Worm (Caenorhabditis elegans) whole organism, mixed stage, embryonic: ENCODE data around the gene rdl-1.
A peak's percentile ranks its signal among the peaks of the same experiment; 100 is the strongest.

Experiments
- M03D4.4 ChIP-seq: sonication (generic microtip); optimal IDR thresholded peaks from 2 replicates; lab custom pipeline; 2017; ENCODE audit warnings: mild to moderate bottlenecking, missing genetic modification characterization, missing compliant biosample characterization
- bed-3 ChIP-seq: fragments of 200-800 bp; sonication (Bioruptor generic); optimal IDR thresholded peaks from 3 replicates; lab custom pipeline; 2018; ENCODE audit warnings: mild to moderate bottlenecking, missing genetic modification characterization, moderate library complexity, missing compliant biosample characterization
- ceh-39 ChIP-seq: fragments of 150-350 bp; optimal IDR thresholded peaks from 2 replicates; lab custom pipeline; 2014; ENCODE audit warnings: missing biosample characterization, missing genetic modification characterization
- ceh-43 ChIP-seq: fragments of 200-800 bp; sonication (Bioruptor generic); optimal IDR thresholded peaks from 2 replicates; lab custom pipeline; 2018; ENCODE audit warnings: mild to moderate bottlenecking, missing genetic modification characterization, moderate library complexity, missing compliant biosample characterization
- ces-1 ChIP-seq: fragments of 150-350 bp; optimal IDR thresholded peaks from 2 replicates; lab custom pipeline; 2014; ENCODE audit warnings: missing biosample characterization, missing genetic modification reagents, missing genetic modification characterization
- cnd-1 ChIP-seq: fragments of 200-800 bp; sonication (Bioruptor generic); optimal IDR thresholded peaks from 2 replicates; lab custom pipeline; 2018; ENCODE audit warnings: mild to moderate bottlenecking, missing genetic modification characterization, missing compliant biosample characterization
- flh-1 ChIP-seq: fragments of 200-800 bp; sonication (Bioruptor generic); optimal IDR thresholded peaks from 2 replicates; lab custom pipeline; 2018; ENCODE audit warnings: mild to moderate bottlenecking, missing genetic modification characterization, moderate library complexity, missing compliant biosample characterization
- ham-2 ChIP-seq: fragments of 200-800 bp; sonication (Bioruptor generic); optimal IDR thresholded peaks from 2 replicates; lab custom pipeline; 2018; ENCODE audit warnings: mild to moderate bottlenecking, missing genetic modification characterization, missing compliant biosample characterization
- hlh-1 ChIP-seq: fragments of 150-350 bp; optimal IDR thresholded peaks from 2 replicates; lab custom pipeline; 2014; ENCODE audit warnings: missing biosample characterization, missing genetic modification reagents, missing genetic modification characterization
- lin-32 ChIP-seq: fragments of 200-800 bp; sonication (Bioruptor generic); optimal IDR thresholded peaks from 2 replicates; lab custom pipeline; 2018; ENCODE audit warnings: mild to moderate bottlenecking, missing genetic modification characterization, missing compliant biosample characterization
- lsy-2 ChIP-seq: fragments of 150-350 bp; optimal IDR thresholded peaks from 2 replicates; lab custom pipeline; 2014; ENCODE audit warnings: missing biosample characterization, missing genetic modification characterization
- mab-5 ChIP-seq: fragments of 150-350 bp; optimal IDR thresholded peaks from 2 replicates; lab custom pipeline; 2014; ENCODE audit warnings: missing biosample characterization, missing genetic modification characterization
- mep-1 ChIP-seq: fragments of 150-350 bp; optimal IDR thresholded peaks from 2 replicates; lab custom pipeline; 2017; ENCODE audit warnings: missing biosample characterization, missing genetic modification reagents, missing genetic modification characterization, inconsistent platforms
- mls-2 ChIP-seq: sonication (generic microtip); optimal IDR thresholded peaks from 2 replicates; lab custom pipeline; 2016; ENCODE audit warnings: mild to moderate bottlenecking, missing genetic modification characterization, moderate library complexity, missing compliant biosample characterization
- nhr-12 ChIP-seq: fragments of 150-350 bp; optimal IDR thresholded peaks from 2 replicates; lab custom pipeline; 2014; ENCODE audit warnings: missing biosample characterization, missing genetic modification characterization
- nhr-2 ChIP-seq: fragments of 150-350 bp; optimal IDR thresholded peaks from 2 replicates; lab custom pipeline; 2014; ENCODE audit warnings: missing biosample characterization, missing genetic modification characterization
- nhr-237 ChIP-seq: fragments of 150-350 bp; optimal IDR thresholded peaks from 2 replicates; lab custom pipeline; 2014; ENCODE audit warnings: missing biosample characterization, missing genetic modification characterization
- nhr-28 ChIP-seq: fragments of 150-350 bp; optimal IDR thresholded peaks from 2 replicates; lab custom pipeline; 2014; ENCODE audit warnings: missing biosample characterization, missing genetic modification characterization
- nhr-76 ChIP-seq: sonication (generic microtip); optimal IDR thresholded peaks from 2 replicates; lab custom pipeline; 2017; ENCODE audit warnings: missing biosample characterization, missing genetic modification characterization
- pha-4 ChIP-seq: fragments of 150-350 bp; optimal IDR thresholded peaks from 2 replicates; lab custom pipeline; 2018; ENCODE audit warnings: missing biosample characterization, missing genetic modification reagents, missing genetic modification characterization
- sem-2 ChIP-seq: fragments of 200-800 bp; sonication (Bioruptor generic); optimal IDR thresholded peaks from 2 replicates; lab custom pipeline; 2018; ENCODE audit warnings: mild to moderate bottlenecking, missing genetic modification characterization, missing compliant biosample characterization
- snpc-4 ChIP-seq: fragments of 150-350 bp; optimal IDR thresholded peaks from 2 replicates; lab custom pipeline; 2014; ENCODE audit warnings: missing biosample characterization, missing genetic modification characterization
- sptf-1 ChIP-seq: sonication (generic microtip); optimal IDR thresholded peaks from 2 replicates; lab custom pipeline; 2017; ENCODE audit warnings: mild to moderate bottlenecking, missing genetic modification characterization, moderate library complexity, missing compliant biosample characterization
- tbx-8 ChIP-seq: fragments of 200-800 bp; sonication (Bioruptor generic); optimal IDR thresholded peaks from 2 replicates; lab custom pipeline; 2018; ENCODE audit warnings: mild to moderate bottlenecking, missing genetic modification characterization, moderate library complexity, missing compliant biosample characterization
- unc-39 ChIP-seq: fragments of 150-350 bp; optimal IDR thresholded peaks from 2 replicates; lab custom pipeline; 2014; ENCODE audit warnings: missing biosample characterization, missing genetic modification characterization
- ztf-11 ChIP-seq: fragments of 150-350 bp; optimal IDR thresholded peaks from 2 replicates; lab custom pipeline; 2014; ENCODE audit warnings: missing biosample characterization, missing genetic modification characterization

rdl-1 gene

ce11 chrIV:7785506-7786065, 15.5 kb upstream of the rdl-1 start, which contains the start of gene tag-322:
tag-322 (minus strand) TSS chrIV:7785556.
- TF ChIP-seq ceh-43 (GFP tag; lab: Kevin White, UChicago) = no peak
- peak; percentile 41 for TF ChIP-seq lsy-2
- peak; percentile 64 for TF ChIP-seq mep-1 (tag; lab: Kevin White, UChicago)
- peak; percentile 15 for TF ChIP-seq ces-1 (GFP tag; lab: Kevin White, UChicago)
- peak; percentile 17 for TF ChIP-seq mls-2

ce11 chrIV:7783801-7784411, 13.8 kb upstream of the rdl-1 start, which contains the start of gene tag-321:
tag-321 (minus strand) TSS chrIV:7783851.
- TF ChIP-seq ceh-39 (tag; lab: Kevin White, UChicago) (no peak), snpc-4 (tag; lab: Kevin White, UChicago) (no peak), nhr-76 (tag; lab: Kevin White, UChicago) (no peak), sem-2 (no peak), nhr-12 (tag; lab: Kevin White, UChicago) (no peak), M03D4.4 (tag; lab: Kevin White, UChicago) (no peak)

- TF ChIP-seq flh-1 (GFP tag; lab: Kevin White, UChicago) (no peak), ces-1 (GFP tag; lab: Kevin White, UChicago) (no peak), nhr-76 (tag; lab: Kevin White, UChicago) (no peak), mep-1 (tag; lab: Kevin White, UChicago) (no peak), sptf-1 (tag; lab: Kevin White, UChicago) (no peak), mab-5 (no peak), mls-2 (no peak), bed-3 (GFP tag; lab: Kevin White, UChicago) (no peak), nhr-237 (tag; lab: Kevin White, UChicago) (no peak), cnd-1 (tag; lab: Kevin White, UChicago) (no peak), unc-39 (tag; lab: Kevin White, UChicago) (no peak), sem-2 (no peak), ceh-39 (tag; lab: Kevin White, UChicago) (no peak), nhr-28 (tag; lab: Kevin White, UChicago) (no peak), snpc-4 (tag; lab: Kevin White, UChicago) (no peak), ztf-11 (no peak), ceh-43 (GFP tag; lab: Kevin White, UChicago) (no peak)
These were observed 12.2 kb upstream of the rdl-1 start, which contains the start of gene sec-10 for ce11 chrIV:7782292-7782691. sec-10 (minus strand) TSS chrIV:7782499.

- no peak for TF ChIP-seq ceh-43 (GFP tag; lab: Kevin White, UChicago)
- TF ChIP-seq, all 35 proteins: peak for 0
These were observed 8.8 kb upstream of the rdl-1 start, which contains the start of gene rpap-3 for ce11 chrIV:7778865-7779264. rpap-3 (minus strand) TSS chrIV:7778965.

ce11 chrIV:7775725-7776124, 5.7 kb upstream of the rdl-1 start, which contains the start of gene swd-2.1:
swd-2.1 (plus strand) TSS chrIV:7776025.
- TF ChIP-seq ceh-43 (GFP tag; lab: Kevin White, UChicago) = no peak
- no peak for TF ChIP-seq mab-5
- no peak for TF ChIP-seq unc-39 (tag; lab: Kevin White, UChicago)
- TF ChIP-seq tbx-8 = no peak
- TF ChIP-seq nhr-2 (tag; lab: Kevin White, UChicago) = no peak
- no peak for TF ChIP-seq mls-2
- no peak for TF ChIP-seq ham-2 (GFP tag; lab: Kevin White, UChicago)
- TF ChIP-seq nhr-76 (tag; lab: Kevin White, UChicago) = no peak
- no peak for TF ChIP-seq pha-4 (tag; lab: Kevin White, UChicago)
- TF ChIP-seq cnd-1 (tag; lab: Kevin White, UChicago) = no peak
- no peak for TF ChIP-seq ztf-11
- TF ChIP-seq lin-32 = no peak
- no peak for TF ChIP-seq hlh-1 (tag; lab: Kevin White, UChicago)
- no peak for TF ChIP-seq mep-1 (tag; lab: Kevin White, UChicago)
- TF ChIP-seq sptf-1 (tag; lab: Kevin White, UChicago) = no peak
- TF ChIP-seq nhr-12 (tag; lab: Kevin White, UChicago) = no peak
- TF ChIP-seq sem-2 = no peak
- TF ChIP-seq ces-1 (GFP tag; lab: Kevin White, UChicago) = no peak

ce11 chrIV:7774206-7774605, 4.1 kb upstream of the rdl-1 start, which contains the start of the genes hcf-1 and swd-2.2:
hcf-1 (minus strand) TSS chrIV:7774275.
swd-2.2 (plus strand) TSS chrIV:7774411.
- TF ChIP-seq mep-1 (tag; lab: Kevin White, UChicago) = peak; percentile 40
- no peak for TF ChIP-seq ceh-43 (GFP tag; lab: Kevin White, UChicago)
- no peak for TF ChIP-seq ztf-11
- TF ChIP-seq pha-4 (tag; lab: Kevin White, UChicago) = peak; percentile 21
- no peak for TF ChIP-seq hlh-1 (tag; lab: Kevin White, UChicago)
- TF ChIP-seq nhr-237 (tag; lab: Kevin White, UChicago) = peak; percentile 26
- TF ChIP-seq, all 35 proteins: peak for 3
